Fruit fly (Drosophila melanogaster) whole organism, larva: ENCODE data around the gene CG1077.

Source experiments
- noc ChIP-seq: fragments of 200-800 bp; sonication (Bioruptor generic); optimal IDR thresholded peaks from 3 replicates; lab custom pipeline; 2019; ENCODE audit warnings: missing biosample characterization, mild to moderate bottlenecking, missing genetic modification characterization, moderate library complexity

The CG1077 gene

dm6 chr3R:6167183-6167582, at the start of gene CG1077:
CG1077 (plus strand) TSS chr3R:6167483.
- TF ChIP-seq noc: no peak

DNA sequence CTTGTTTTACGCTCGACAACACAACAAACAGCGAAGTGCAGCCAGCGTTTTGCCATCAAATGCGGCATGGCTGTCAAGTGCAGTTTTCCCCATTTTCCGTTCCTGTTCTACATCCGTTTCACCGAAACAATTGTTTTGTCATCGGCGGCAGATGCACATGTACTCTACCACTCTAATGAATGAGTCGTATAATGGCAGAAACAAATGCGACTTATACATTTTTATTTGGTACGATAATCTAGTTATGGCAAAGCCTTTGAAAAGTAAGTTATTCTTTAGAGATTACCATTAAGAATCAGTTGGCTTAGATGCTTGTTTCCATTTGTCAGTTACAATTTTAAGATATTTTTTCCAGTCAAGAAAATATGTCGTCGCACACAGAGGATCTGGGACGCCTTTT, 45.0 kb upstream of the CG1077 start, which contains the start of gene Vha14-2:
TSS of gene Vha14-2 (plus strand) at position 301 of the 400 bp plus-strand sequence.
- TF ChIP-seq noc: no peak

- TF ChIP-seq noc: no peak
These were observed 25.5 kb upstream of the CG1077 start for dm6 chr3R:6141768-6142167.

DNA sequence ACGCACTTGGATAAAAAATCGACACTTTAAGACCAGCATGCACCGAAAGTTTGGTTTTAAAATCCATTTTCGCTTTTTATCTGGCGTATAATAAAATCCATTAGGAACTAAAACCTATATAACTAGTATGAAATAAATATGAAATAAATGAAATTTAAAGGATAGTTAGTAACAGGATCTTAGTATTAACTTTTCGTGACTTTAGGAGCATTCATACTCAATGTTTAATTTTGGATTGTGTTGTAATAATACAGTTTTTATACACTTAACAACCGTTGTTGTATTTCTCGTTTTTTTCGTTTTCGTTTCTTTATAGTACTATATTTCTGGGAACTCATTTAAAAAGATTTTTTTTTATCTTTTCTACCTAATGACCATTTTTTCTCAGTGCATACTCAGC, 18.2 kb upstream of the CG1077 start:
- no peak for TF ChIP-seq noc

DNA sequence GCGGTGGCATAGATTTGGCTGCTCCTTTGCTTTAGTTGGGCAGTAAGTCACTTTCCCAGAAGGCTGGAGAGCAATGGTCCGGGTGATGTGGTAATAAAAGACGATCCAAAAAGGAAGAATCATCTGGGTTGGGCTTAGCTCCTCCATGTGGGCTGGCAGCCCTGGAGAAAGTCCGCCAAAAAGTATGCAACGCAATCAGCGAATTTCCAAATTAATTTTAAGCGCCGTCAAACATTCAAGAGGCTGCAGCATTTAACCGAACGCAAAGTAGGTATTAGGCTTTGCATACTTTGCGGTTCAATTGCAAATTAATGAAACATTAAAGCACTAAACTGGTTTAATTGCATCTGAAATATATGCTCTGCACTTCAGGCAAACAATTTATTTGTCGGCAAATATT, 17.7 kb upstream of the CG1077 start:
- no peak for TF ChIP-seq noc

DNA sequence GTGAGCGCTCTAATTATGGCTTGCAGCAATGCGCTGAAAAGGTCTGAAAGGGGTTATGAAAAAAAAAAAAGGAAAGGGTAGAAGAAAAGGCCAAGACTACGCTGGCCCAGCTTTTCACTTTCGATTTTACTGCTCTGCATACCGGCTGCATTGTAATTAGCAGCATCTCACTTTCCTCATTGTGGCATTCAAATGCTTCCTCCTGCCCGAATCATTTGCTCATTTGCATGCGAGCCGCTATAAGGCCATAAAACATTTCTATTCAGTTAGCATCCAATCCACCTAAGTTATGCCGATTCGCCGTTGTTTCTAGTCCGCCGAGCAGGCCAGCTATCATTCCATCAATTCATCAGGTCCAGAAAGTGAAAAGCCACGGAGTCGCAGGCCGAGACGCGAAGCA, 13.7 kb upstream of the CG1077 start:
- no peak for TF ChIP-seq noc

dm6 chr3R:6154773-6155295, 12.4 kb upstream of the CG1077 start:
- no peak for TF ChIP-seq noc

DNA sequence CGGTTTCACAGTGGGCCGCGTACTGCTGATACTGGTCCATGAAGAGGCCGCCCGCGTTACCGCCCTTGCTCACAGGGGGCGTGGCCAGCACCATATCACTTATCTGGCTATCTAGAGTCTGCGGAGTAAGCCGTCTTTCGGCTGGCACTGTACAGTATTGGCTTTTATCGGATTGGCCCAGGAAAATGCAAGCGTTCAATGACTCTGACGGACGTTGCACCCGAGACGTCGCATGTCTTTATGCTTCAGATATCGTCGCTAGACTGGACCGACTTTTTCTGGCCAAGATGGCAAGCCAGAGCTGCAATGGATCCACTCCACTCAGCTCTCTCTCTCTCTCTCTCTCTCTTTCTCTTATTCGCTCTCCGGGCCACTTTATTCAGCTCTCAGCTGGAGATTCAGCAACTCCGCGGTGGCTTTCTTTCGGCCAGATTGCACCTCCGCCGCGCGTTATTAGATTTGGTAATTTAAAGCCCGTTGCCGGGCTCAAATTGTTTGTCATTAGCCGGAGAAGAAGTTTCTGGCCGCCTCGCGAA, 10.3 kb upstream of the CG1077 start, which contains the start of gene CG31559:
TSS of gene CG31559 (minus strand) at position 273 of the 536 bp plus-strand sequence.
- TF ChIP-seq noc: no peak

dm6 chr3R:6170737-6171136, 3.5 kb downstream of the CG1077 start:
- no peak for TF ChIP-seq noc

DNA sequence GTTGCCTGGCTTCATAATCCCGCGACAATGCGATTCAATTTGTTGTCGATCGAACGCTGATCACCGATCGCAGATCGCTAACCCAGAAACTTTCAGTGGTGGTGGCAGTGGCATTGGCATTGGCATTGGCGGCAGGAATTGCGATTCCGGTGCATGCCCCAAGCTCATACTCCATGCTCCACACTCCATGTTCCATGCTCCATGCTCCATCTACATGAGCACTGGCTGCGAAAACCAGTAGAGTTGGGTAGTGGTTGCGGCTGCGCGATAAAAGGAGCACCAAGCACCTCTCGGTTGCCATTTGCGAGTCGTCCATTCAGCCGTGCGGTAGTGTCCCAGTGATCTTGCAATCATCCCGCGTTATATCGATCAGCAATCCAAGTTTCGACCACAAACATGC, 6.0 kb downstream of the CG1077 start, which contains the start of gene Osi1:
TSS of gene Osi1 (plus strand) at position 301 of the 400 bp plus-strand sequence.
- no peak for TF ChIP-seq noc

DNA sequence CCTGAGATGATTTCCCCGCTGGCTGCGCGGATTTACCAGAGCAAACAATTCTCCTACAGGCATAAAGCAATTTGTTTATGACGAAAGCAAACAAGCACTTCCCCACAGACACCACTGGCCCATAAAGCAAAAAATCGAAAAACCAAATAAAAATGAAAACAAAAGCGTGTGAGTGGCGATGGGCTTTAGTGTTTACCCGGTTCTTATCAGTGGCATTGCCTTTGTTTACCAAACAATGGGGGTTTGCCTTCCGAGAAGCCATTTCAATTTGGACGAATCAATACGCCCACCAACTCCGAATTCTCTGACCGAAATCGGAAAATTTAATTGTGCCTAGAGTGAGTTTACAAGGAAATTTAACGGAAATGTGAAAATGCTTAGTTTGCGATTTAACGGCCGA, 15.2 kb downstream of the CG1077 start:
- no peak for TF ChIP-seq noc

DNA sequence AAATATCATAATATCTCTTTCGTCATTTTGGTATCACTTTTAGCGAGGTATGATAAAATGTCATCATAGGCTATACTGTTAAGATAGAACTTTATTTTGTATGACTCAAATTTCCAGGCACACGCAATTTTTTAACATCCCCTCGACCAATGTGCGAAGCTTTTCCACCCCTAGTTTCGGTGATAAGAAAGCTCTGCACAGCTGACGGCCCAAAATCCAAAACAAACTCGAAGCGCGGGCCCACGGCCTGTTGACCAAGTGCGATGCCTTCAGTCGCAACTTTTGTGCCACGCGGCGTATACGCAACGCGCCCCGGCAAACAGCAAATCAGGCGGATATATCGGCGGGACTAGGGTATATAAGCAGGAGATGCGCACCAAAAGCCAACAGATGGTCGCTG, 19.7 kb downstream of the CG1077 start, which contains the start of gene NPFR:
TSS of gene NPFR (plus strand) at position 301 of the 400 bp plus-strand sequence.
- no peak for TF ChIP-seq noc

- no peak for TF ChIP-seq noc
These were observed 29.1 kb downstream of the CG1077 start for dm6 chr3R:6196416-6196815.

dm6 chr3R:6198488-6198892, 31.2 kb downstream of the CG1077 start, which contains the start of gene Osi24:
Osi24 (plus strand) TSS chr3R:6198811.
- peak; percentile 3 for TF ChIP-seq noc

- no peak for TF ChIP-seq noc
These were observed 32.4 kb downstream of the CG1077 start for dm6 chr3R:6199717-6200116.

DNA sequence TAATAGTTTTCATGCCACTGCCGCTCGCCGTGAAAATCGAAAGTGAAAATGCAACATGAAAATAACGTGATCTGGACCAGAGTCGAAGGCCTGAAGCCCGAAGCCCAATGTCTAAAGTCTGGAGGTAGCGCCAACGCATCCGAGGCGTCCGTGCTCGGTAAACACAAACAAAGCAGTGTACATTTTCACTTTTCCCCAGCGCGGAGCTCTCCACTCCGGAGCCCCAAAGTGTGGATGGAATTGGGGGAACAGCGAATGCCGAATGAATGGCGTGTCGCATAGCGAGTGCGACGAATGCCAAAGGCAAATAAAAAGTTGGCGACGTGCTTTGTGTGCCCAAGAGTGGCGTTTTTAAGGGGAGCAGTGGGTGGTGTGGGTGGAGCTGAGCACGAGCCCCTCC, 35.7 kb downstream of the CG1077 start:
- no peak for TF ChIP-seq noc

DNA sequence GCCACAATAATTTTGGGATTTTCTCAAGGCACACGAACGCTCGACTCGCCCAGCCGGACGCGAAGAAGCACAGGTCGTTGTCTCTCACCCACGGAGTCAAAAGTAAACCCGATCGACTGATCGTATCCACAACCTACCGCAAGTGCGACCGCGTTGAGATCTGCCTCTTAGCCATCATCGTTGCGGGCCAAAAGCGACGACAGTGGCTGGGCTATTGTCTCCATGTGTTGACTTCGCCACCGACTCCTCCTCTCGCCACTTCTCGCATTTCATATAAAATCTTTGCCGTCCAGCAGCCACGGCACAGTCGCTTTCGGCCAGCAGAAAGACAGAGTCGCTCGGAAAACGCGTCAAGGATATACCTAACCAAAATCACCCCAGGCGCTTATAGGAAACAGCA, 41.8 kb downstream of the CG1077 start, which contains the start of gene Osi2:
TSS of gene Osi2 (plus strand) at position 301 of the 400 bp plus-strand sequence.
- no peak for TF ChIP-seq noc

- TF ChIP-seq noc: no peak
These were observed 43.2 kb downstream of the CG1077 start for dm6 chr3R:6210266-6211040.
